Worm (Caenorhabditis elegans) whole organism, mixed stage, embryonic: ENCODE measurements around the gene exc-1.
A peak's percentile ranks its signal among the peaks of the same experiment; 100 is the strongest.

Experiments
- M03D4.4 ChIP-seq: sonication (generic microtip); optimal IDR thresholded peaks from 2 replicates; lab custom pipeline; 2017; ENCODE audit warnings: mild to moderate bottlenecking, missing genetic modification characterization, missing compliant biosample characterization
- bed-3 ChIP-seq: fragments of 200-800 bp; sonication (Bioruptor generic); optimal IDR thresholded peaks from 3 replicates; lab custom pipeline; 2018; ENCODE audit warnings: mild to moderate bottlenecking, missing genetic modification characterization, moderate library complexity, missing compliant biosample characterization
- blmp-1 ChIP-seq: fragments of 150-350 bp; optimal IDR thresholded peaks from 2 replicates; lab custom pipeline; 2014; ENCODE audit warnings: missing biosample characterization, missing genetic modification characterization
- ceh-39 ChIP-seq: fragments of 150-350 bp; optimal IDR thresholded peaks from 2 replicates; lab custom pipeline; 2014; ENCODE audit warnings: missing biosample characterization, missing genetic modification characterization
- ceh-43 ChIP-seq: fragments of 200-800 bp; sonication (Bioruptor generic); optimal IDR thresholded peaks from 2 replicates; lab custom pipeline; 2018; ENCODE audit warnings: mild to moderate bottlenecking, missing genetic modification characterization, moderate library complexity, missing compliant biosample characterization
- ceh-83 ChIP-seq: fragments of 200-800 bp; sonication (Bioruptor generic); optimal IDR thresholded peaks from 2 replicates; lab custom pipeline; 2018; ENCODE audit warnings: mild to moderate bottlenecking, missing genetic modification characterization, missing compliant biosample characterization
- ces-1 ChIP-seq: fragments of 150-350 bp; optimal IDR thresholded peaks from 2 replicates; lab custom pipeline; 2014; ENCODE audit warnings: missing biosample characterization, missing genetic modification reagents, missing genetic modification characterization
- cnd-1 ChIP-seq: fragments of 200-800 bp; sonication (Bioruptor generic); optimal IDR thresholded peaks from 2 replicates; lab custom pipeline; 2018; ENCODE audit warnings: mild to moderate bottlenecking, missing genetic modification characterization, missing compliant biosample characterization
- drap-1 ChIP-seq: fragments of 200-800 bp; sonication (Bioruptor generic); optimal IDR thresholded peaks from 3 replicates; lab custom pipeline; 2018; ENCODE audit warnings: mild to moderate bottlenecking, missing genetic modification characterization, missing compliant biosample characterization
- elt-1 ChIP-seq: sonication (generic microtip); optimal IDR thresholded peaks from 2 replicates; lab custom pipeline; 2017; ENCODE audit warnings: missing genetic modification characterization, mild to moderate bottlenecking, missing compliant biosample characterization, antibody characterized with exemption, moderate library complexity, borderline replicate concordance; ENCODE audit not compliant: insufficient read depth
- elt-3 ChIP-seq: fragments of 150-350 bp; optimal IDR thresholded peaks from 2 replicates; lab custom pipeline; 2014; ENCODE audit warnings: missing biosample characterization, missing genetic modification characterization
- flh-1 ChIP-seq: fragments of 200-800 bp; sonication (Bioruptor generic); optimal IDR thresholded peaks from 2 replicates; lab custom pipeline; 2018; ENCODE audit warnings: mild to moderate bottlenecking, missing genetic modification characterization, moderate library complexity, missing compliant biosample characterization
- ham-2 ChIP-seq: fragments of 200-800 bp; sonication (Bioruptor generic); optimal IDR thresholded peaks from 2 replicates; lab custom pipeline; 2018; ENCODE audit warnings: mild to moderate bottlenecking, missing genetic modification characterization, missing compliant biosample characterization
- lin-13 ChIP-seq: fragments of 150-350 bp; optimal IDR thresholded peaks from 2 replicates; lab custom pipeline; 2014; ENCODE audit warnings: missing biosample characterization, missing genetic modification characterization
- lsy-2 ChIP-seq: fragments of 150-350 bp; optimal IDR thresholded peaks from 2 replicates; lab custom pipeline; 2014; ENCODE audit warnings: missing biosample characterization, missing genetic modification characterization
- mab-5 ChIP-seq: fragments of 150-350 bp; optimal IDR thresholded peaks from 2 replicates; lab custom pipeline; 2014; ENCODE audit warnings: missing biosample characterization, missing genetic modification characterization
- mls-2 ChIP-seq: sonication (generic microtip); optimal IDR thresholded peaks from 2 replicates; lab custom pipeline; 2016; ENCODE audit warnings: mild to moderate bottlenecking, missing genetic modification characterization, moderate library complexity, missing compliant biosample characterization
- nhr-237 ChIP-seq: fragments of 150-350 bp; optimal IDR thresholded peaks from 2 replicates; lab custom pipeline; 2014; ENCODE audit warnings: missing biosample characterization, missing genetic modification characterization
- nhr-28 ChIP-seq: fragments of 150-350 bp; optimal IDR thresholded peaks from 2 replicates; lab custom pipeline; 2014; ENCODE audit warnings: missing biosample characterization, missing genetic modification characterization
- nhr-76 ChIP-seq: sonication (generic microtip); optimal IDR thresholded peaks from 2 replicates; lab custom pipeline; 2017; ENCODE audit warnings: missing biosample characterization, missing genetic modification characterization
- snpc-4 ChIP-seq: fragments of 150-350 bp; optimal IDR thresholded peaks from 2 replicates; lab custom pipeline; 2014; ENCODE audit warnings: missing biosample characterization, missing genetic modification characterization
- sptf-1 ChIP-seq: sonication (generic microtip); optimal IDR thresholded peaks from 2 replicates; lab custom pipeline; 2017; ENCODE audit warnings: mild to moderate bottlenecking, missing genetic modification characterization, moderate library complexity, missing compliant biosample characterization
- unc-39 ChIP-seq: fragments of 150-350 bp; optimal IDR thresholded peaks from 2 replicates; lab custom pipeline; 2014; ENCODE audit warnings: missing biosample characterization, missing genetic modification characterization
- unc-62 ChIP-seq: fragments of 150-350 bp; optimal IDR thresholded peaks from 2 replicates; lab custom pipeline; 2014; ENCODE audit warnings: missing biosample characterization, missing genetic modification reagents, missing genetic modification characterization
- zip-8 ChIP-seq: fragments of 150-350 bp; optimal IDR thresholded peaks from 2 replicates; lab custom pipeline; 2014; ENCODE audit warnings: missing biosample characterization, missing genetic modification characterization

exc-1 gene

ce11 chrX:15446292-15446794 is 30.9 kb downstream of the exc-1 start, which contains the start of gene R03A10.5:
R03A10.5 (plus strand) TSS chrX:15446722.
- no peak for TF ChIP-seq flh-1 (GFP tag; lab: Kevin White, UChicago)
- no peak for TF ChIP-seq zip-8 (tag; lab: Kevin White, UChicago)
- TF ChIP-seq bed-3 (GFP tag; lab: Kevin White, UChicago) = no peak
- TF ChIP-seq cnd-1 = no peak
- no peak for TF ChIP-seq drap-1
- TF ChIP-seq unc-62 (GFP tag; lab: Kevin White, UChicago) = no peak
- no peak for TF ChIP-seq sptf-1 (tag; lab: Kevin White, UChicago)
- TF ChIP-seq mls-2 (tag; lab: Kevin White, UChicago) = no peak
- TF ChIP-seq, all 35 proteins: peak for 0

DNA sequence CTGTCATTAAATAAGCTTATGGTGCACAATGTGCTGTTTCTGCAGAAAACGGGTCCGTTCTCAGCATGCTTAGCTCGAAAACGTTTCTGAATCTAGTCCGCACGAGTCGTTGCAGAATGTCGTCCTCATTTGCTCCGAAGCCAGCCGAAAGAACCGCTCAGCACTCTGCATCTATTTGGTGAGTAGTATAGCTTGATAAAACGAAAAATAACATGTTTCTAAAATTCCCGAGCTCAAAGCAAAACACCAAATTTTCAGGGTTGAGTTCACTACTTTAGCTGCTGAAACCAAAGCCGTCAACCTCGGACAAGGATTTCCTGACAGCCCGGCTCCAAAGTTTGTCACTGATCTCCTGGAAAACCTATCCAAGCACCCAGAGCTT is 35.5 kb downstream of the exc-1 start, which contains the start of gene nkat-3:
TSS of gene nkat-3 (plus strand) at position 46 of the 382 bp plus-strand sequence.
- no peak for TF ChIP-seq unc-39 (tag; lab: Kevin White, UChicago)
- TF ChIP-seq snpc-4 (tag; lab: Kevin White, UChicago) = no peak
- no peak for TF ChIP-seq elt-1 (tag; lab: Kevin White, UChicago)
- no peak for TF ChIP-seq mls-2 (tag; lab: Kevin White, UChicago)
- TF ChIP-seq ham-2 = no peak
- TF ChIP-seq M03D4.4 (tag; lab: Kevin White, UChicago) = no peak

- TF ChIP-seq sptf-1 (tag; lab: Kevin White, UChicago) (no peak), elt-3 (tag; lab: Kevin White, UChicago) (peak; percentile 35)
These were observed 36.2 kb downstream of the exc-1 start, which contains the start of gene mocs-1 for ce11 chrX:15440744-15441685. mocs-1 (minus strand) TSS chrX:15440794.

DNA sequence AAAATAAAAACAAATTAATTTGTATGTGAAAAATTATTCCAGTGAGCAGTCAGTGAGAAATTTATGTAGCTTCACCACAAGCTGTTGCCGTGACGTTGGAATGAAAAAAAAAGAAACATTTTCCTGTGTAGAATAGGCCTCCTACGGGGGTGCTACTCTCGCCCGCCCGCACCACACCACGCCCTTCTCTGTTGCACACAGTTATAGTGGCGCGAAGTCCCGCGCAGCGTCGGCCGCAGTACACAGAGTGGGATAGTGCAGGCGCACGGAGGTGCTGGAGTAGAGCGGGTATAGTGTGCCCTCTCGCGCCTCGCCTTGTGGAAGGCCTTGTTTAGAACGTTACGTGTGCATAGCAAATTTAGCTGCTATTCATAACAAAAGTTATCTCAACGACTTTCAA is 38.4 kb downstream of the exc-1 start:
- TF ChIP-seq mls-2 (tag; lab: Kevin White, UChicago) = no peak
- no peak for TF ChIP-seq mab-5 (tag; lab: Kevin White, UChicago)
- no peak for TF ChIP-seq ceh-43 (GFP tag; lab: Kevin White, UChicago)
- TF ChIP-seq elt-3 (tag; lab: Kevin White, UChicago) = no peak
- no peak for TF ChIP-seq lsy-2 (tag; lab: Kevin White, UChicago)
- TF ChIP-seq ces-1 (GFP tag; lab: Kevin White, UChicago) = no peak
- no peak for TF ChIP-seq sptf-1 (tag; lab: Kevin White, UChicago)
- TF ChIP-seq lin-13 (tag; lab: Kevin White, UChicago) = no peak
- TF ChIP-seq unc-62 (GFP tag; lab: Kevin White, UChicago) = no peak
- TF ChIP-seq unc-39 (tag; lab: Kevin White, UChicago) = no peak
- TF ChIP-seq nhr-28 = no peak
- no peak for TF ChIP-seq nhr-237 (tag; lab: Kevin White, UChicago)
- no peak for TF ChIP-seq ceh-83 (GFP tag; lab: Kevin White, UChicago)
- no peak for TF ChIP-seq flh-1 (GFP tag; lab: Kevin White, UChicago)

DNA sequence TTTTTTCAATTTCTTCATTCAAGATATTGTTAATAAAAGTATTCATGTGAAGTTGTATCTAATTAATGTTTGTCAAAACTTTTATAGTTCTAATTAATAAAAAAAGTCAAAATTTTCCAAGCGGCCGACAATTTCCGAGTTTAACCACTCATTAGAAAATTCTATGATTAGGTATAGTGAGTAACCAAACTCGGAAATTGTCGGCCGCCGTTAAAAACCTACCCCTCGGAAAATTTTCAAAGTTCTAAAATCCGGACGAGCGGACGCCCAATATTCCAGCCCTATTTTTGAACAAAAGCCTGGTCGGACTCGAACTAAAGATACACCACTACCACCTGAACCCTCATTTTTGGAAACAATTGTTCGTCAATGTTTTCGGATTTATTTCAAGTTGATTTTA is 42.3 kb downstream of the exc-1 start:
- TF ChIP-seq blmp-1 (no peak), lin-13 (tag; lab: Kevin White, UChicago) (no peak), elt-3 (tag; lab: Kevin White, UChicago) (no peak), mls-2 (tag; lab: Kevin White, UChicago) (no peak), ceh-39 (tag; lab: Kevin White, UChicago) (no peak), nhr-76 (tag; lab: Kevin White, UChicago) (no peak), cnd-1 (no peak), drap-1 (no peak)

DNA sequence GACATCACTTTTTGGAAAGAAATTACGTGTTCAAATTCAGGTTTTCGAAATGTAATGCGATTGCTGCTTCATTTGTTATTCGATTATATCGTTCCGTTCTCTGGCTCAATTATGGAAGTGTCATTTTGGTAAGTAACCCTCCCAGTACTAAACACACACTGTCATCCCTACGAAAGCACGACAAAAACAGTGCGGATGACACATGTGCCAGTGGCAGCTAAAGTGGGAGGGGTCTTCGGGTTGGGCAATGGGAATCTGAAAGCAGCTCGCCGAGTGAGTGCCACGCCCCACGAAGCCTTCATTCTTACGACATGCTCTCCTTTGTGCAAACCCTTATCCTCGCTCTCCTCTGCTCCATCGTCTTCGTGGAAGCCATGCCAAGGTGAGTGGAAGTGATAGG is 43.7 kb downstream of the exc-1 start, which contains the start of gene flp-32:
TSS of gene flp-32 (plus strand) at position 301 of the 400 bp plus-strand sequence.
- no peak for TF ChIP-seq flh-1 (GFP tag; lab: Kevin White, UChicago)
